Worm (Caenorhabditis elegans) whole organism, early embryonic: ENCODE results near the gene ZK154.1.

ENCODE experiments used
- B0310.2 ChIP-seq: sonication (generic microtip); optimal IDR thresholded peaks from 2 replicates; lab custom pipeline; 2016; ENCODE audit warnings: mild to moderate bottlenecking, missing genetic modification characterization, missing compliant biosample characterization
- ama-1 ChIP-seq: fragments of 150-350 bp; optimal IDR thresholded peaks from 2 replicates; lab custom pipeline; 2014
- ceh-13 ChIP-seq: fragments of 200-800 bp; sonication (Bioruptor generic); optimal IDR thresholded peaks from 2 replicates; lab custom pipeline; 2018; ENCODE audit warnings: mild to moderate bottlenecking, missing genetic modification characterization, missing compliant biosample characterization
- hnd-1 ChIP-seq: sonication (generic microtip); optimal IDR thresholded peaks from 2 replicates; lab custom pipeline; 2016; ENCODE audit warnings: missing genetic modification characterization, missing compliant biosample characterization
- scrt-1 ChIP-seq: fragments of 200-800 bp; sonication (Bioruptor generic); IDR thresholded peaks from 2 replicates; pipeline ENCODE4 v1.3.6; 2022; ENCODE audit warnings: missing genetic modification characterization, missing compliant biosample characterization
- tbx-11 ChIP-seq: fragments of 200-800 bp; sonication (Bioruptor generic); IDR thresholded peaks from 2 replicates; pipeline ENCODE4 v1.3.6; 2022; ENCODE audit warnings: missing genetic modification characterization, missing compliant biosample characterization

DNA sequence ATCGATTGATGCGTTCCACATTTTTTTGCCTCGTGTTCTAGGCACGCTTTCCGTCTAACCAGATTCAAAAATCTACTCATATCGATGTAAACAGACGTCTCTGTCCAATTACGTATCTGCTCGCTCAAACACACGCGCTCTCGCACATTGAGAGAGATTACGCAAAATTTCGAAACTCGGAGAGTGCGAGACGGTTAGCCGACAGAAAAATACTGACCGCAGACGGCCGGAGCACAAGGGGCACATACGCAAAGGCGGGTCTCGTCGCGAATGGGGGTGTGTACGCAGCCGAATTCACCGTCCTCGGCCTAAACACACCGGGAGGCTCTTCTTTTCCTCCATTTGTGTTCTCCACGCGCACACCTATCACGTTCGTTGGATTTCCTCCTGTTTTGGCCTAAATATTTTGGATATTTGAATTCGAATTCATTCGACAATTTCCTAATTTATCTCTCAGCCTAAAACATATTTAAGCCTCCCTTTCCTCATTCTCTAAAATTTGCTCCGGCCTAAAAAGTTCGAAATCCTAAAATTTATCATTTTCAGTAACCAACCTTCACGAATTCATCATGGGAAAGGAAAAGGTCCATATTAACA is 43.8 kb downstream of the ZK154.1 start, which contains the start of gene eef-1A.2:
- TF ChIP-seq scrt-1 (no peak), ceh-13 (GFP tag; lab: Kevin White, UChicago) (no peak), ama-1 (lab: Kevin White, UChicago) (no peak), B0310.2 (no peak), tbx-11 (GFP tag; lab: Robert Waterston, UW) (no peak), hnd-1 (no peak)
